Worm (Caenorhabditis elegans): ENCODE results near the gene srj-15.

- TF ChIP-seq tab-1 (GFP tag; IDR thresholded peaks at IDR 0.05) (no peak), ztf-23 (GFP tag; IDR thresholded peaks at IDR 0.05) (no peak), med-1 (GFP tag; optimal IDR thresholded peaks at IDR 0.05; ENCODE audit: insufficient read depth) (no peak), flt-1 (GFP tag; IDR thresholded peaks at IDR 0.05) (no peak), cog-1 (tag; optimal IDR thresholded peaks at IDR 0.05) (no peak), T22C8.4 (GFP tag; IDR thresholded peaks at IDR 0.05) (no peak), ztf-29 (GFP tag; IDR thresholded peaks at IDR 0.05) (no peak), klf-2 (GFP tag; conservative IDR thresholded peaks at IDR 0.05) (no peak)
Measured at ce11 chrV:1928473-1928872, 36.2 kb downstream of the srj-15 start.
